Worm (Caenorhabditis elegans): Measurements from ENCODE around the gene asp-18.

ce11 chrV:18699326-18699725 is 32.2 kb downstream of the asp-18 start, which contains the start of gene nhr-241:
- TF ChIP-seq ztf-29 (GFP tag; IDR thresholded peaks at IDR 0.05) (no peak), klf-2 (GFP tag; conservative IDR thresholded peaks at IDR 0.05) (no peak), tab-1 (GFP tag; IDR thresholded peaks at IDR 0.05) (no peak), med-1 (GFP tag; optimal IDR thresholded peaks at IDR 0.05; ENCODE audit: insufficient read depth) (no peak), T22C8.4 (GFP tag; IDR thresholded peaks at IDR 0.05) (no peak), flt-1 (GFP tag; IDR thresholded peaks at IDR 0.05) (no peak), ztf-23 (GFP tag; IDR thresholded peaks at IDR 0.05) (no peak)

Measured in whole organism, midembryonic.